Fruit fly (Drosophila melanogaster) whole organism, embryonic: ENCODE measurements around the gene CG9114.

Source experiments
- Bgb ChIP-seq: fragments of 200-800 bp; sonication (Bioruptor generic); IDR thresholded peaks from 2 replicates; pipeline ENCODE4 v1.3.6; 2022; ENCODE audit warnings: missing biosample characterization, missing genetic modification characterization; ENCODE audit not compliant: partially characterized antibody
- CG10979 ChIP-seq: fragments of 200-800 bp; sonication (Bioruptor generic); optimal IDR thresholded peaks from 2 replicates; lab custom pipeline; 2018; ENCODE audit warnings: missing biosample characterization, mild to moderate bottlenecking, missing genetic modification characterization, moderate library complexity
- CG11695 ChIP-seq: fragments of 200-800 bp; sonication (Bioruptor generic); IDR thresholded peaks from 3 replicates; pipeline ENCODE4 v1.3.6; 2022; ENCODE audit warnings: missing biosample characterization, missing genetic modification characterization
- CG12219 ChIP-seq: fragments of 200-800 bp; sonication (Bioruptor generic); optimal IDR thresholded peaks from 3 replicates; lab custom pipeline; 2018; ENCODE audit warnings: missing biosample characterization, mild to moderate bottlenecking, missing genetic modification characterization
- CG12299 ChIP-seq: fragments of 200-800 bp; sonication (Bioruptor generic); optimal IDR thresholded peaks from 2 replicates; lab custom pipeline; 2018; ENCODE audit warnings: missing biosample characterization, mild to moderate bottlenecking, missing genetic modification characterization
- CG12942 ChIP-seq: fragments of 200-800 bp; sonication (Bioruptor generic); optimal IDR thresholded peaks from 3 replicates; lab custom pipeline; 2016; ENCODE audit warnings: missing biosample characterization, missing genetic modification characterization
- CG14965 ChIP-seq: fragments of 200-800 bp; sonication (Bioruptor generic); optimal IDR thresholded peaks from 2 replicates; lab custom pipeline; 2016; ENCODE audit warnings: missing biosample characterization, missing genetic modification characterization, borderline replicate concordance
- CG15514 ChIP-seq: fragments of 200-800 bp; sonication (Bioruptor generic); optimal IDR thresholded peaks from 3 replicates; lab custom pipeline; 2017; ENCODE audit warnings: missing biosample characterization, missing genetic modification characterization, mild to moderate bottlenecking, moderate library complexity, missing genetic modification reagents
- CG1647 ChIP-seq: fragments of 200-800 bp; sonication (Bioruptor generic); optimal IDR thresholded peaks from 3 replicates; lab custom pipeline; 2016; ENCODE audit warnings: missing biosample characterization, missing genetic modification characterization
- CG2202 ChIP-seq: fragments of 200-800 bp; sonication (Bioruptor generic); optimal IDR thresholded peaks from 2 replicates; lab custom pipeline; 2018; ENCODE audit warnings: missing biosample characterization, mild to moderate bottlenecking, missing genetic modification characterization
- CG30431 ChIP-seq: fragments of 200-800 bp; sonication (Bioruptor generic); optimal IDR thresholded peaks from 2 replicates; lab custom pipeline; 2017; ENCODE audit warnings: missing biosample characterization, missing genetic modification characterization
- CG33557 ChIP-seq: fragments of 200-800 bp; sonication (Bioruptor generic); optimal IDR thresholded peaks from 2 replicates; lab custom pipeline; 2019; ENCODE audit warnings: missing biosample characterization, mild to moderate bottlenecking, missing genetic modification characterization, moderate library complexity
- CG4707 ChIP-seq: fragments of 200-800 bp; sonication (Bioruptor generic); optimal IDR thresholded peaks from 2 replicates; lab custom pipeline; 2018; ENCODE audit warnings: missing biosample characterization, mild to moderate bottlenecking, missing genetic modification characterization, moderate library complexity
- CG4730 ChIP-seq: fragments of 200-800 bp; sonication (Bioruptor generic); IDR thresholded peaks from 2 replicates; pipeline ENCODE4 v1.3.6; 2022; ENCODE audit warnings: missing biosample characterization, missing genetic modification characterization
- CG5180 ChIP-seq: fragments of 200-800 bp; sonication (Bioruptor generic); optimal IDR thresholded peaks from 3 replicates; lab custom pipeline; 2017; ENCODE audit warnings: missing biosample characterization, missing genetic modification characterization, mild to moderate bottlenecking, moderate library complexity, missing genetic modification reagents
- CG6272 ChIP-seq: fragments of 200-800 bp; sonication (Bioruptor generic); IDR thresholded peaks from 2 replicates; pipeline ENCODE4 v1.3.6; 2022; ENCODE audit warnings: missing biosample characterization, missing genetic modification characterization
- CG7928 ChIP-seq: fragments of 200-800 bp; sonication (Bioruptor generic); optimal IDR thresholded peaks from 2 replicates; lab custom pipeline; 2017; ENCODE audit warnings: missing biosample characterization, mild to moderate bottlenecking, missing genetic modification characterization
- CG8388 ChIP-seq: fragments of 200-800 bp; sonication (Bioruptor generic); optimal IDR thresholded peaks from 2 replicates; lab custom pipeline; 2019; ENCODE audit warnings: missing biosample characterization, mild to moderate bottlenecking, missing genetic modification characterization, moderate library complexity
- CG8944 ChIP-seq: fragments of 200-800 bp; sonication (Bioruptor generic); optimal IDR thresholded peaks from 3 replicates; lab custom pipeline; 2016; ENCODE audit warnings: missing biosample characterization, missing genetic modification characterization
- CTCF ChIP-seq: fragments of 200-800 bp; sonication (Bioruptor generic); optimal IDR thresholded peaks from 2 replicates; lab custom pipeline; 2017; ENCODE audit warnings: missing biosample characterization, mild to moderate bottlenecking, missing genetic modification characterization, moderate library complexity
- Chrac-16 ChIP-seq: fragments of 200-800 bp; sonication (Bioruptor generic); optimal IDR thresholded peaks from 3 replicates; lab custom pipeline; 2016; ENCODE audit warnings: missing biosample characterization, missing genetic modification characterization
- CoRest ChIP-seq: fragments of 200-800 bp; sonication (Bioruptor generic); optimal IDR thresholded peaks from 3 replicates; lab custom pipeline; 2018; ENCODE audit warnings: missing biosample characterization, mild to moderate bottlenecking, missing genetic modification characterization, moderate library complexity
- Dfd ChIP-seq, 2 experiments: fragments of >200 bp; optimal IDR thresholded peaks; 2 replicates each; lab custom pipeline; 2017; ENCODE audit warnings: missing biosample characterization in 2 of 2, missing genetic modification characterization in 2 of 2
- Eip74EF ChIP-seq, 2 experiments: fragments of 200-800 bp in 1 of 2; fragments of >200 bp in 1 of 2; sonication (Bioruptor generic) in 1 of 2; optimal IDR thresholded peaks; 2 replicates each; lab custom pipeline; 2017 to 2019; ENCODE audit warnings: missing biosample characterization in 2 of 2, missing genetic modification characterization in 2 of 2, mild to moderate bottlenecking in 1 of 2, moderate library complexity in 1 of 2
- Ets65A ChIP-seq: fragments of 200-800 bp; sonication (Bioruptor generic); peaks from one replicate; lab custom pipeline; 2016; ENCODE audit warnings: missing biosample characterization, missing genetic modification characterization
- HHEX ChIP-seq: fragments of 200-800 bp; sonication (Bioruptor generic); optimal IDR thresholded peaks from 3 replicates; lab custom pipeline; 2017; ENCODE audit warnings: missing biosample characterization, mild to moderate bottlenecking, missing genetic modification characterization, missing genetic modification reagents
- HLHmδ ChIP-seq: fragments of 200-800 bp; sonication (Bioruptor generic); optimal IDR thresholded peaks from 2 replicates; lab custom pipeline; 2018; ENCODE audit warnings: missing biosample characterization, mild to moderate bottlenecking, missing genetic modification characterization, moderate library complexity
- Hmr ChIP-seq: fragments of 200-800 bp; sonication (Bioruptor generic); optimal IDR thresholded peaks from 3 replicates; lab custom pipeline; 2017; ENCODE audit warnings: mild to moderate bottlenecking, missing biosample characterization, missing genetic modification reagents, missing genetic modification characterization
- Hr39 ChIP-seq: fragments of >200 bp; optimal IDR thresholded peaks from 2 replicates; lab custom pipeline; 2017
- Mrtf ChIP-seq: fragments of 200-800 bp; sonication (Bioruptor generic); IDR thresholded peaks from 3 replicates; pipeline ENCODE4 v1.3.6; 2022; ENCODE audit warnings: missing biosample characterization, missing genetic modification characterization
- Nf-YA ChIP-seq: fragments of 200-800 bp; sonication (Bioruptor generic); IDR thresholded peaks from 2 replicates; pipeline ENCODE4 v1.3.6; 2022; ENCODE audit warnings: missing biosample characterization, missing genetic modification characterization
- Pdp1 ChIP-seq, 2 experiments: fragments of 200-800 bp; sonication (Bioruptor generic); optimal IDR thresholded peaks; 3 replicates each; lab custom pipeline; 2016; ENCODE audit warnings: missing biosample characterization in 2 of 2, missing genetic modification characterization in 2 of 2, mild to moderate bottlenecking in 1 of 2, moderate library complexity in 1 of 2
- Scr ChIP-seq: fragments of 200-800 bp; sonication (Bioruptor generic); IDR thresholded peaks from 2 replicates; pipeline ENCODE4 v1.3.6; 2022; ENCODE audit warnings: missing biosample characterization, missing genetic modification characterization; ENCODE audit not compliant: partially characterized antibody
- Ssrp ChIP-seq: fragments of 200-800 bp; sonication (Bioruptor generic); optimal IDR thresholded peaks from 2 replicates; lab custom pipeline; 2018; ENCODE audit warnings: missing biosample characterization, mild to moderate bottlenecking, missing genetic modification characterization, moderate library complexity
- amos ChIP-seq: fragments of 200-800 bp; sonication (Bioruptor generic); IDR thresholded peaks from 2 replicates; pipeline ENCODE4 v1.3.6; 2022; ENCODE audit warnings: missing biosample characterization, missing genetic modification characterization; ENCODE audit not compliant: partially characterized antibody
- bab2 ChIP-seq: fragments of 200-800 bp; sonication (Bioruptor generic); optimal IDR thresholded peaks from 2 replicates; lab custom pipeline; 2016; ENCODE audit warnings: missing biosample characterization, missing genetic modification characterization
- btn ChIP-seq: fragments of 200-800 bp; sonication (Bioruptor generic); optimal IDR thresholded peaks from 2 replicates; lab custom pipeline; 2016; ENCODE audit warnings: missing biosample characterization, missing genetic modification characterization
- chinmo ChIP-seq: fragments of 200-800 bp; sonication (Bioruptor generic); IDR thresholded peaks from 4 replicates; pipeline ENCODE4 v1.3.6; 2022; ENCODE audit warnings: missing biosample characterization, missing genetic modification characterization; ENCODE audit not compliant: partially characterized antibody
- crol ChIP-seq: fragments of 200-800 bp; sonication (Bioruptor generic); IDR thresholded peaks from 2 replicates; pipeline ENCODE4 v1.3.6; 2022; ENCODE audit warnings: missing biosample characterization, missing genetic modification characterization
- crp ChIP-seq, 2 experiments: fragments of 200-800 bp; sonication (Bioruptor generic); optimal IDR thresholded peaks; 2 replicates in 1 of 2; 3 replicates in 1 of 2; lab custom pipeline; 2017; ENCODE audit warnings: missing biosample characterization in 2 of 2, missing genetic modification characterization in 2 of 2, mild to moderate bottlenecking in 1 of 2, moderate library complexity in 1 of 2
- eve ChIP-seq, 2 experiments: fragments of >200 bp; optimal IDR thresholded peaks; 2 replicates each; lab custom pipeline; 2017; ENCODE audit warnings: missing biosample characterization in 2 of 2, missing genetic modification characterization in 2 of 2
- ewg ChIP-seq: fragments of 200-800 bp; sonication (Bioruptor generic); optimal IDR thresholded peaks from 3 replicates; lab custom pipeline; 2017; ENCODE audit warnings: mild to moderate bottlenecking, missing biosample characterization, missing genetic modification reagents, missing genetic modification characterization
- grn ChIP-seq: fragments of 200-800 bp; sonication (Bioruptor generic); optimal IDR thresholded peaks from 3 replicates; lab custom pipeline; 2017; ENCODE audit warnings: missing biosample characterization, missing genetic modification characterization
- kay ChIP-seq: fragments of 200-800 bp; sonication (Bioruptor generic); optimal IDR thresholded peaks from 2 replicates; lab custom pipeline; 2016; ENCODE audit warnings: missing biosample characterization, missing genetic modification characterization
- knrl ChIP-seq: fragments of 200-800 bp; sonication (Bioruptor generic); IDR thresholded peaks from 3 replicates; pipeline ENCODE4 v1.3.6; 2022; ENCODE audit warnings: missing biosample characterization, missing genetic modification characterization; ENCODE audit not compliant: partially characterized antibody
- odd ChIP-seq: fragments of 200-800 bp; sonication (Bioruptor generic); optimal IDR thresholded peaks from 2 replicates; lab custom pipeline; 2017; ENCODE audit warnings: missing biosample characterization, mild to moderate bottlenecking, missing genetic modification characterization
- pfk ChIP-seq: fragments of 200-800 bp; sonication (Bioruptor generic); optimal IDR thresholded peaks from 2 replicates; lab custom pipeline; 2018; ENCODE audit warnings: missing biosample characterization, mild to moderate bottlenecking, missing genetic modification characterization, moderate library complexity
- phol ChIP-seq: fragments of 200-800 bp; sonication (Bioruptor generic); optimal IDR thresholded peaks from 3 replicates; lab custom pipeline; 2018; ENCODE audit warnings: missing biosample characterization, mild to moderate bottlenecking, missing genetic modification characterization, moderate library complexity
- psq ChIP-seq: fragments of 200-800 bp; sonication (Bioruptor generic); optimal IDR thresholded peaks from 2 replicates; lab custom pipeline; 2017; ENCODE audit warnings: missing biosample characterization, missing genetic modification characterization
- zen2 ChIP-seq: fragments of 200-800 bp; sonication (Bioruptor generic); IDR thresholded peaks from 3 replicates; pipeline ENCODE4 v1.3.6; 2022; ENCODE audit warnings: missing biosample characterization, missing genetic modification characterization; ENCODE audit not compliant: partially characterized antibody
- zfh1 ChIP-seq: fragments of 200-800 bp; sonication (Bioruptor generic); IDR thresholded peaks from 3 replicates; pipeline ENCODE4 v1.3.6; 2022; ENCODE audit warnings: missing biosample characterization, missing genetic modification characterization

The CG9114 gene

DNA sequence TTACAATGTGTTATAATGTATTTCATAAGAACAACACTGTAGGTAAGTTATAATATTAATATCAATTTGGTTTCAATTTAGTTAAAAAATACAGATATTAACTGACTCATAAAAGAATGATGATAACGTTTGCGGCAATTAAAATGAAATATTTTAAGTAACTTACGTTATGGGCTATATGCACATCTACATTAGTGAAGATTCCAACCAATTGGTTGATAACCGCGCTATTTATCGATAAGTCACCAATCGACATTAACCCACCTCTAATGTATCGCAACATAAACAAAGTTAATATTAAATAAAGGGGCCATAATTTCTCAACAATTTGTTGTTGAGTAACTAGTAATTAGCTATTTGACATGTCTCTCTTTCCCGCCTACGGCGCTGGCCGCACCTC is 40.2 kb downstream of the CG9114 start, which contains the start of gene CG5877 (continued):
- TF ChIP-seq crp (GFP tag; optimal IDR thresholded peaks at IDR 0.05; lab: Kevin White, UChicago) (no peak), amos (GFP tag; lab: Robert Waterston, UW) (peak; percentile 58; the same call in 1 of the 2 replicates), phol (tag; lab: Kevin White, UChicago) (peak; percentile 7), CG30431 (GFP tag; lab: Kevin White, UChicago) (no peak), CoRest (tag; lab: Kevin White, UChicago) (peak; percentile 5), chinmo (GFP tag; lab: Robert Waterston, UW) (no peak), CG12942 (GFP tag; lab: Kevin White, UChicago) (no peak), HLHmδ (GFP tag; lab: Kevin White, UChicago) (no peak), crol (GFP tag; lab: Robert Waterston, UW) (no peak), HHEX (GFP tag; lab: Kevin White, UChicago) (no peak), CG7928 (GFP tag; lab: Kevin White, UChicago) (no peak), Hr39 (lab: Kevin White, UChicago) (no peak), CG12299 (tag; lab: Kevin White, UChicago) (no peak), zen2 (GFP tag; lab: Robert Waterston, UW) (no peak), Ssrp (tag; lab: Kevin White, UChicago) (no peak), Ets65A (GFP tag; lab: Kevin White, UChicago) (no peak), Eip74EF (GFP tag; optimal IDR thresholded peaks at IDR 0.05; lab: Kevin White, UChicago) (no peak), Pdp1 (GFP tag; optimal IDR thresholded peaks at IDR 0.05; lab: Kevin White, UChicago) (peak in 1 of 2 experiments; percentile 29), zfh1 (GFP tag; lab: Robert Waterston, UW) (no peak), CG4730 (GFP tag; lab: Robert Waterston, UW) (no peak), eve (GFP tag; optimal IDR thresholded peaks at IDR 0.05; lab: Kevin White, UChicago) (no peak), knrl (GFP tag; lab: Robert Waterston, UW) (0 out of 3 replicates have a peak, but pooled peaks have one; percentile 12), CG15514 (GFP tag; lab: Kevin White, UChicago) (peak; percentile 2), CG2202 (tag; lab: Kevin White, UChicago) (no peak), ewg (no peak), CG5180 (no peak), CG8944 (no peak), Hmr (no peak), CG14965 (no peak), CG6272 (GFP tag; lab: Robert Waterston, UW) (no peak), kay (no peak), CG12219 (GFP tag; lab: Kevin White, UChicago) (no peak), grn (GFP tag; lab: Kevin White, UChicago) (no peak), pfk (GFP tag; lab: Kevin White, UChicago) (no peak), CG4707 (GFP tag; lab: Kevin White, UChicago) (no peak), Chrac-16 (GFP tag; lab: Kevin White, UChicago) (no peak), Nf-YA (GFP tag; lab: Robert Waterston, UW) (no peak), bab2 (GFP tag; lab: Kevin White, UChicago) (no peak), psq (no peak), btn (GFP tag; lab: Kevin White, UChicago) (no peak), CG1647 (GFP tag; lab: Kevin White, UChicago) (no peak), Dfd (GFP tag; optimal IDR thresholded peaks at IDR 0.05; lab: Kevin White, UChicago) (no peak), Bgb (GFP tag; lab: Robert Waterston, UW) (peak; percentile 28), CTCF (GFP tag; lab: Kevin White, UChicago) (peak; percentile 65), CG33557 (GFP tag; lab: Kevin White, UChicago) (no peak), CG10979 (tag; lab: Kevin White, UChicago) (no peak), Mrtf (GFP tag; lab: Robert Waterston, UW) (no peak), CG8388 (GFP tag; lab: Kevin White, UChicago) (no peak), Scr (GFP tag; lab: Robert Waterston, UW) (peak; percentile 42), odd (GFP tag; lab: Kevin White, UChicago) (no peak), CG11695 (GFP tag; lab: Robert Waterston, UW) (no peak)
